Fruit fly (Drosophila melanogaster) whole organism, embryonic: ENCODE data around the gene ksr.

Source experiments
- Bdp1 ChIP-seq: fragments of 200-800 bp; sonication (Bioruptor generic); optimal IDR thresholded peaks from 3 replicates; lab custom pipeline; 2016; ENCODE audit warnings: missing biosample characterization, missing genetic modification characterization
- CG10321 ChIP-seq: fragments of 200-800 bp; sonication (Bioruptor generic); IDR thresholded peaks from 2 replicates; pipeline ENCODE4 v1.3.6; 2022; ENCODE audit warnings: missing biosample characterization, missing genetic modification characterization
- CG11085 ChIP-seq: fragments of 200-800 bp; sonication (Bioruptor generic); IDR thresholded peaks from 2 replicates; pipeline ENCODE4 v1.3.6; 2022; ENCODE audit warnings: missing biosample characterization, missing genetic modification characterization
- CG12104 ChIP-seq: fragments of 200-800 bp; sonication (Bioruptor generic); optimal IDR thresholded peaks from 3 replicates; lab custom pipeline; 2016; ENCODE audit warnings: missing biosample characterization, missing genetic modification characterization
- CG12769 ChIP-seq: fragments of 200-800 bp; sonication (Bioruptor generic); optimal IDR thresholded peaks from 2 replicates; lab custom pipeline; 2019; ENCODE audit warnings: missing biosample characterization, mild to moderate bottlenecking, missing genetic modification characterization, moderate library complexity
- CG13287 ChIP-seq: fragments of 200-800 bp; sonication (Bioruptor generic); IDR thresholded peaks from 2 replicates; pipeline ENCODE4 v1.3.6; 2022; ENCODE audit warnings: missing biosample characterization, missing genetic modification characterization; ENCODE audit not compliant: partially characterized antibody
- CG16863 ChIP-seq: fragments of 200-800 bp; sonication (Bioruptor generic); optimal IDR thresholded peaks from 3 replicates; lab custom pipeline; 2016; ENCODE audit warnings: missing biosample characterization, missing genetic modification characterization
- CG17612 ChIP-seq: fragments of 200-800 bp; sonication (Bioruptor generic); IDR thresholded peaks from 2 replicates; pipeline ENCODE4 v1.3.6; 2022; ENCODE audit warnings: missing biosample characterization, missing genetic modification characterization
- CG2199 ChIP-seq: fragments of 200-800 bp; sonication (Bioruptor generic); IDR thresholded peaks from 3 replicates; pipeline ENCODE4 v1.3.6; 2022; ENCODE audit warnings: missing biosample characterization, missing genetic modification characterization
- CG31365 ChIP-seq: fragments of 200-800 bp; sonication (Bioruptor generic); optimal IDR thresholded peaks from 2 replicates; lab custom pipeline; 2018; ENCODE audit warnings: missing biosample characterization, mild to moderate bottlenecking, missing genetic modification characterization
- CG32767 ChIP-seq: fragments of 200-800 bp; sonication (Bioruptor generic); IDR thresholded peaks from 2 replicates; pipeline ENCODE4 v1.3.6; 2022; ENCODE audit warnings: missing biosample characterization, missing genetic modification characterization
- CG34376 ChIP-seq: fragments of 200-800 bp; sonication (Bioruptor generic); optimal IDR thresholded peaks from 2 replicates; lab custom pipeline; 2018; ENCODE audit warnings: missing biosample characterization, mild to moderate bottlenecking, missing genetic modification characterization
- CG4617 ChIP-seq: fragments of 200-800 bp; sonication (Bioruptor generic); optimal IDR thresholded peaks from 3 replicates; lab custom pipeline; 2016; ENCODE audit warnings: missing biosample characterization, missing genetic modification characterization, borderline replicate concordance
- CG8944 ChIP-seq: fragments of 200-800 bp; sonication (Bioruptor generic); optimal IDR thresholded peaks from 3 replicates; lab custom pipeline; 2016; ENCODE audit warnings: missing biosample characterization, missing genetic modification characterization
- Camta ChIP-seq: fragments of 200-800 bp; sonication (Bioruptor generic); optimal IDR thresholded peaks from 2 replicates; lab custom pipeline; 2016; ENCODE audit warnings: missing biosample characterization, missing genetic modification characterization
- Dbx ChIP-seq: fragments of 200-800 bp; sonication (Bioruptor generic); IDR thresholded peaks from 3 replicates; pipeline ENCODE4 v1.3.6; 2022; ENCODE audit warnings: missing biosample characterization, missing genetic modification characterization
- Ets65A ChIP-seq: fragments of 200-800 bp; sonication (Bioruptor generic); peaks from one replicate; lab custom pipeline; 2016; ENCODE audit warnings: missing biosample characterization, missing genetic modification characterization
- Gsc ChIP-seq: fragments of 200-800 bp; sonication (Bioruptor generic); IDR thresholded peaks from 2 replicates; pipeline ENCODE4 v1.3.6; 2022; ENCODE audit warnings: missing biosample characterization, missing genetic modification characterization
- Gug ChIP-seq: fragments of 200-800 bp; sonication (Bioruptor generic); IDR thresholded peaks from 4 replicates; pipeline ENCODE4 v1.3.6; 2022; ENCODE audit warnings: missing biosample characterization, missing genetic modification characterization
- HLH4C ChIP-seq: fragments of 200-800 bp; sonication (Bioruptor generic); IDR thresholded peaks from 3 replicates; pipeline ENCODE4 v1.3.6; 2022; ENCODE audit warnings: missing biosample characterization, missing genetic modification characterization; ENCODE audit not compliant: partially characterized antibody
- HmgZ ChIP-seq: fragments of 200-800 bp; sonication (Bioruptor generic); optimal IDR thresholded peaks from 2 replicates; lab custom pipeline; 2018; ENCODE audit warnings: missing biosample characterization, mild to moderate bottlenecking, missing genetic modification characterization
- Hr51 ChIP-seq, 2 experiments: fragments of 200-800 bp; sonication (Bioruptor generic); optimal IDR thresholded peaks; 2 replicates in 1 of 2; 3 replicates in 1 of 2; lab custom pipeline; 2016 to 2018; ENCODE audit warnings: missing biosample characterization in 2 of 2, missing genetic modification characterization in 2 of 2, mild to moderate bottlenecking in 1 of 2, moderate library complexity in 1 of 2
- Jarid2 ChIP-seq: fragments of 200-800 bp; sonication (Bioruptor generic); optimal IDR thresholded peaks from 3 replicates; lab custom pipeline; 2017; ENCODE audit warnings: mild to moderate bottlenecking, missing biosample characterization, missing genetic modification reagents, missing genetic modification characterization
- Taf1 ChIP-seq: fragments of 200-800 bp; sonication (Bioruptor generic); IDR thresholded peaks from 2 replicates; pipeline ENCODE4 v1.3.6; 2022; ENCODE audit warnings: missing biosample characterization, missing genetic modification characterization
- al ChIP-seq: fragments of 200-800 bp; sonication (Bioruptor generic); IDR thresholded peaks from 2 replicates; pipeline ENCODE4 v1.3.6; 2022; ENCODE audit warnings: missing biosample characterization, missing genetic modification characterization
- bcd ChIP-seq: fragments of 200-800 bp; sonication (Bioruptor generic); optimal IDR thresholded peaks from 2 replicates; lab custom pipeline; 2017; ENCODE audit warnings: missing biosample characterization, mild to moderate bottlenecking, missing genetic modification characterization
- bowl ChIP-seq: fragments of 200-800 bp; sonication (Bioruptor generic); IDR thresholded peaks from 2 replicates; pipeline ENCODE4 v1.3.6; 2022; ENCODE audit warnings: missing biosample characterization, missing genetic modification characterization
- caup ChIP-seq: fragments of 200-800 bp; sonication (Bioruptor generic); optimal IDR thresholded peaks from 3 replicates; lab custom pipeline; 2017; ENCODE audit warnings: missing biosample characterization, mild to moderate bottlenecking, missing genetic modification characterization, moderate library complexity; ENCODE audit not compliant: severe bottlenecking
- cg ChIP-seq: fragments of 200-800 bp; sonication (Bioruptor generic); optimal IDR thresholded peaks from 3 replicates; lab custom pipeline; 2019; ENCODE audit warnings: missing biosample characterization, mild to moderate bottlenecking, missing genetic modification characterization, moderate library complexity
- ci ChIP-seq: fragments of 200-800 bp; sonication (Bioruptor generic); IDR thresholded peaks from 3 replicates; pipeline ENCODE4 v1.3.6; 2022; ENCODE audit warnings: missing biosample characterization, missing genetic modification characterization
- croc ChIP-seq: fragments of 200-800 bp; sonication (Bioruptor generic); conservative IDR thresholded peaks from 3 replicates; pipeline ENCODE4 v1.3.6; 2022; ENCODE audit warnings: missing biosample characterization, missing genetic modification characterization
- dimm ChIP-seq: fragments of 200-800 bp; sonication (Bioruptor generic); IDR thresholded peaks from 2 replicates; pipeline ENCODE4 v1.3.6; 2022; ENCODE audit warnings: missing biosample characterization, missing genetic modification characterization
- fd3F ChIP-seq: fragments of 200-800 bp; sonication (Bioruptor generic); optimal IDR thresholded peaks from 2 replicates; lab custom pipeline; 2018; ENCODE audit warnings: missing biosample characterization, mild to moderate bottlenecking, missing genetic modification characterization, moderate library complexity
- gce ChIP-seq: fragments of 200-800 bp; sonication (Bioruptor generic); IDR thresholded peaks from 3 replicates; pipeline ENCODE4 v1.3.6; 2022; ENCODE audit warnings: missing biosample characterization, missing genetic modification characterization
- hbn ChIP-seq: fragments of 200-800 bp; sonication (Bioruptor generic); IDR thresholded peaks from 2 replicates; pipeline ENCODE4 v1.3.6; 2022; ENCODE audit warnings: missing biosample characterization, missing genetic modification characterization; ENCODE audit not compliant: partially characterized antibody
- kah ChIP-seq: fragments of 200-800 bp; sonication (Bioruptor generic); optimal IDR thresholded peaks from 2 replicates; lab custom pipeline; 2018; ENCODE audit warnings: missing biosample characterization, mild to moderate bottlenecking, missing genetic modification characterization
- kay ChIP-seq: fragments of 200-800 bp; sonication (Bioruptor generic); optimal IDR thresholded peaks from 2 replicates; lab custom pipeline; 2016; ENCODE audit warnings: missing biosample characterization, missing genetic modification characterization
- nau ChIP-seq: fragments of 200-800 bp; sonication (Bioruptor generic); optimal IDR thresholded peaks from 3 replicates; lab custom pipeline; 2017; ENCODE audit warnings: missing biosample characterization, mild to moderate bottlenecking, missing genetic modification characterization, missing genetic modification reagents
- nerfin-2 ChIP-seq: fragments of 200-800 bp; sonication (Bioruptor generic); IDR thresholded peaks from 2 replicates; pipeline ENCODE4 v1.3.6; 2022; ENCODE audit warnings: missing biosample characterization, missing genetic modification characterization; ENCODE audit not compliant: partially characterized antibody
- pita ChIP-seq: fragments of 200-800 bp; sonication (Bioruptor generic); optimal IDR thresholded peaks from 2 replicates; lab custom pipeline; 2017; ENCODE audit warnings: missing biosample characterization, mild to moderate bottlenecking, missing genetic modification characterization
- psq ChIP-seq: fragments of 200-800 bp; sonication (Bioruptor generic); optimal IDR thresholded peaks from 2 replicates; lab custom pipeline; 2017; ENCODE audit warnings: missing biosample characterization, missing genetic modification characterization
- scrt ChIP-seq: fragments of 200-800 bp; sonication (Bioruptor generic); optimal IDR thresholded peaks from 2 replicates; lab custom pipeline; 2018; ENCODE audit warnings: missing biosample characterization, mild to moderate bottlenecking, missing genetic modification characterization, moderate library complexity
- sd ChIP-seq: fragments of 200-800 bp; sonication (Bioruptor generic); optimal IDR thresholded peaks from 3 replicates; lab custom pipeline; 2018; ENCODE audit warnings: missing biosample characterization, mild to moderate bottlenecking, missing genetic modification characterization, moderate library complexity
- ssp ChIP-seq: fragments of 200-800 bp; sonication (Bioruptor generic); IDR thresholded peaks from 2 replicates; pipeline ENCODE4 v1.3.6; 2022; ENCODE audit warnings: missing biosample characterization, missing genetic modification characterization
- tgo ChIP-seq: fragments of 200-800 bp; sonication (Bioruptor generic); IDR thresholded peaks from 3 replicates; pipeline ENCODE4 v1.3.6; 2022; ENCODE audit warnings: missing biosample characterization, missing genetic modification characterization
- tna ChIP-seq: fragments of 200-800 bp; sonication (Bioruptor generic); IDR thresholded peaks from 2 replicates; pipeline ENCODE4 v1.3.6; 2022; ENCODE audit warnings: missing biosample characterization, missing genetic modification characterization; ENCODE audit not compliant: partially characterized antibody
- tup ChIP-seq: fragments of 200-800 bp; sonication (Bioruptor generic); optimal IDR thresholded peaks from 2 replicates; lab custom pipeline; 2016; ENCODE audit warnings: missing biosample characterization, mild to moderate bottlenecking, missing genetic modification characterization, moderate library complexity
- wor ChIP-seq: fragments of 200-800 bp; sonication (Bioruptor generic); IDR thresholded peaks from 2 replicates; pipeline ENCODE4 v1.3.6; 2022; ENCODE audit warnings: missing biosample characterization, missing genetic modification characterization
- z ChIP-seq: fragments of 200-800 bp; sonication (Bioruptor generic); IDR thresholded peaks from 3 replicates; pipeline ENCODE4 v1.3.6; 2022; ENCODE audit warnings: missing biosample characterization, missing genetic modification characterization

The ksr gene

dm6 chr3R:5524804-5525203 is 41.1 kb upstream of the ksr start:
- no peak for TF ChIP-seq Bdp1
- 0 out of 2 replicates have a peak, but pooled peaks have one; percentile 11 for TF ChIP-seq bowl (GFP tag; lab: Robert Waterston, UW)
- TF ChIP-seq z (GFP tag; lab: Robert Waterston, UW), result peak; percentile 90

dm6 chr3R:5523070-5523637 is 39.4 kb upstream of the ksr start, which contains the start of the genes CG43845 and Nmdar1:
CG43845 (minus strand) TSS chr3R:5523120.
Nmdar1 (minus strand) TSS chr3R:5523328.
- TF ChIP-seq croc (GFP tag; lab: Robert Waterston, UW), result no peak
- no peak for TF ChIP-seq Gug (GFP tag; lab: Robert Waterston, UW)
- no peak for TF ChIP-seq pita (GFP tag; lab: Kevin White, UChicago)
- TF ChIP-seq nau, result no peak
- TF ChIP-seq fd3F (GFP tag; lab: Kevin White, UChicago), result no peak
- no peak for TF ChIP-seq CG12104 (GFP tag; lab: Kevin White, UChicago)
- no peak for TF ChIP-seq CG31365 (tag; lab: Kevin White, UChicago)
- TF ChIP-seq tna (GFP tag; lab: Robert Waterston, UW), result no peak
- no peak for TF ChIP-seq caup (GFP tag; lab: Kevin White, UChicago)
- TF ChIP-seq HLH4C (GFP tag; lab: Robert Waterston, UW), result no peak
- TF ChIP-seq tgo (GFP tag; lab: Robert Waterston, UW), result no peak
- TF ChIP-seq CG2199 (GFP tag; lab: Robert Waterston, UW), result no peak
- TF ChIP-seq nerfin-2 (GFP tag; lab: Robert Waterston, UW), result no peak
- peak; percentile 93 for TF ChIP-seq scrt (GFP tag; lab: Kevin White, UChicago)
- no peak for TF ChIP-seq CG10321 (GFP tag; lab: Robert Waterston, UW)
- TF ChIP-seq al (GFP tag; lab: Robert Waterston, UW), result no peak
- TF ChIP-seq ssp (GFP tag; lab: Robert Waterston, UW), result no peak
- no peak for TF ChIP-seq CG11085
- TF ChIP-seq hbn (GFP tag; lab: Robert Waterston, UW), result no peak
- no peak for TF ChIP-seq CG8944 (GFP tag; lab: Kevin White, UChicago)
- no peak for TF ChIP-seq Camta (GFP tag; lab: Kevin White, UChicago)
- no peak for TF ChIP-seq HmgZ (tag; lab: Kevin White, UChicago)
- peak; percentile 7 for TF ChIP-seq CG12769 (tag; lab: Kevin White, UChicago)
- TF ChIP-seq Jarid2 (GFP tag; lab: Kevin White, UChicago), result peak; percentile 0
- peak; percentile 68 for TF ChIP-seq CG13287 (GFP tag; lab: Robert Waterston, UW)
- peak; percentile 35; the same call in 1 of the 3 replicates for TF ChIP-seq Dbx (GFP tag; lab: Robert Waterston, UW)
- no peak for TF ChIP-seq Hr51 (GFP tag; optimal IDR thresholded peaks at IDR 0.05; lab: Kevin White, UChicago)
- TF ChIP-seq wor, result no peak
- TF ChIP-seq CG16863 (GFP tag; lab: Kevin White, UChicago), result no peak
- TF ChIP-seq sd (tag; lab: Kevin White, UChicago), result peak; percentile 18
- no peak for TF ChIP-seq CG17612 (GFP tag; lab: Robert Waterston, UW)
- TF ChIP-seq psq, result no peak
- TF ChIP-seq Ets65A (GFP tag; lab: Kevin White, UChicago), result no peak
- TF ChIP-seq bcd (GFP tag; lab: Kevin White, UChicago), result no peak
- TF ChIP-seq gce (GFP tag; lab: Robert Waterston, UW), result no peak
- peak; percentile 5 for TF ChIP-seq cg
- no peak for TF ChIP-seq kay (GFP tag; lab: Kevin White, UChicago)
- TF ChIP-seq CG34376 (GFP tag; lab: Kevin White, UChicago), result peak; percentile 25
- TF ChIP-seq kah (GFP tag; lab: Kevin White, UChicago), result peak; percentile 90
- no peak for TF ChIP-seq CG32767 (GFP tag; lab: Robert Waterston, UW)
- no peak for TF ChIP-seq Taf1
- no peak for TF ChIP-seq CG4617
- TF ChIP-seq ci (GFP tag; lab: Robert Waterston, UW), result no peak
- TF ChIP-seq dimm (GFP tag; lab: Robert Waterston, UW), result no peak
- TF ChIP-seq Gsc (GFP tag; lab: Robert Waterston, UW), result no peak
- no peak for TF ChIP-seq tup
